Fruit fly (Drosophila melanogaster) whole organism, embryonic: Measurements from ENCODE around the gene CG7156.

Experiments used
- ERR ChIP-seq: fragments of 200-800 bp; sonication (Bioruptor generic); optimal IDR thresholded peaks from 2 replicates; lab custom pipeline; 2016; ENCODE audit warnings: missing biosample characterization, missing genetic modification characterization
- cas ChIP-seq: fragments of 200-800 bp; sonication (Bioruptor generic); IDR thresholded peaks from 2 replicates; pipeline ENCODE4 v1.3.6; 2022; ENCODE audit warnings: missing biosample characterization, missing genetic modification characterization
- trem ChIP-seq: fragments of 200-800 bp; optimal IDR thresholded peaks from 3 replicates; lab custom pipeline; 2019; ENCODE audit warnings: missing biosample characterization, mild to moderate bottlenecking, missing genetic modification characterization, moderate library complexity

DNA sequence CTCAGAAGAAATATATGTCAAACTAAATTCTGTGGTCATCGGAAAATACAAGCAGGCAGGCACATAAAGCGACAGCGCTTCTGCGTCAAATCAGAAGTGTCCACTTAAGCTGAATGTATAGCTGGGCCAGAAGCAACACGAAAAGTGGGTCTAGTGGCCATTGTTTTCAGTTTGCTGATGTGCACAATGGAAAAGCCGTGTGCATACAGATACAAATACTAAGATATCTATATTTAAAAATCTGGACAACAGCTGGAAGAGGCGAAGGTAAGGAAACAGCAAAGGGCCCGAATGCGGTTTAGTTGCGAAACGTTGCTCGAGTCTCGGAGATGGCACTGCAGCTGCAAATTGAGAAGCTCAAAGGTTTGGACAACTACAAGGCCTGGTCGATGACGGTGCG lies 8.9 kb upstream of the CG7156 start, which contains the start of gene CG18598:
- TF ChIP-seq cas (GFP tag; lab: Robert Waterston, UW) (no peak), trem (no peak), ERR (GFP tag; lab: Kevin White, UChicago) (no peak)
